Worm (Caenorhabditis elegans) whole organism, L4 larva: ENCODE measurements around the gene nsph-1.1.

Experiments used
- F10B5.3 ChIP-seq: sonication (generic microtip); optimal IDR thresholded peaks from 2 replicates; lab custom pipeline; 2016; ENCODE audit warnings: mild to moderate bottlenecking, missing genetic modification characterization, missing compliant biosample characterization
- F26F4.8 ChIP-seq: fragments of 200-800 bp; sonication (Bioruptor generic); conservative IDR thresholded peaks from 2 replicates; pipeline ENCODE4 v1.3.6; 2022; ENCODE audit warnings: missing genetic modification characterization, missing compliant biosample characterization
- F37D6.2 ChIP-seq: sonication (generic microtip); optimal IDR thresholded peaks from 2 replicates; lab custom pipeline; 2016; ENCODE audit warnings: mild to moderate bottlenecking, missing genetic modification characterization, missing compliant biosample characterization
- F44E2.7 ChIP-seq: fragments of 200-800 bp; sonication (Bioruptor generic); IDR thresholded peaks from 2 replicates; pipeline ENCODE4 v2.1.2; 2022; ENCODE audit warnings: missing genetic modification characterization, missing compliant biosample characterization
- T26A8.4 ChIP-seq: fragments of 200-800 bp; sonication (Bioruptor generic); IDR thresholded peaks from 2 replicates; pipeline ENCODE4 v1.3.6; 2022; ENCODE audit warnings: missing genetic modification characterization, missing compliant biosample characterization
- Y5F2A.4 ChIP-seq: fragments of 200-800 bp; sonication (Bioruptor generic); optimal IDR thresholded peaks from 2 replicates; lab custom pipeline; 2018; ENCODE audit warnings: mild to moderate bottlenecking, missing genetic modification characterization, missing compliant biosample characterization
- attf-4 ChIP-seq: sonication (generic microtip); optimal IDR thresholded peaks from 3 replicates; lab custom pipeline; 2017; ENCODE audit warnings: missing biosample characterization, missing genetic modification characterization
- ceh-20 ChIP-seq: fragments of 200-800 bp; sonication (Bioruptor generic); IDR thresholded peaks from 2 replicates; pipeline ENCODE4 v1.3.6; 2022; ENCODE audit warnings: missing genetic modification reagents, missing genetic modification characterization, missing compliant biosample characterization
- ceh-28 ChIP-seq: fragments of 150-350 bp; optimal IDR thresholded peaks from 2 replicates; lab custom pipeline; 2014; ENCODE audit warnings: missing biosample characterization, missing genetic modification reagents, missing genetic modification characterization
- ceh-44 ChIP-seq: fragments of 200-800 bp; sonication (Bioruptor generic); IDR thresholded peaks from 2 replicates; pipeline ENCODE4 v1.3.6; 2022; ENCODE audit warnings: missing genetic modification reagents, missing genetic modification characterization, missing compliant biosample characterization
- ceh-82 ChIP-seq: sonication (generic microtip); optimal IDR thresholded peaks from 2 replicates; lab custom pipeline; 2017; ENCODE audit warnings: missing biosample characterization, missing genetic modification characterization
- cey-2 ChIP-seq: sonication (generic microtip); optimal IDR thresholded peaks from 3 replicates; lab custom pipeline; 2017; ENCODE audit warnings: missing genetic modification characterization, mild to moderate bottlenecking, missing compliant biosample characterization, antibody characterized with exemption, borderline replicate concordance; ENCODE audit not compliant: insufficient read depth
- daf-16 ChIP-seq, 3 experiments: sonication (generic microtip); optimal IDR thresholded peaks; 2 replicates each; lab custom pipeline; 2016 to 2017; ENCODE audit warnings: missing genetic modification characterization in 3 of 3, missing genetic modification reagents in 3 of 3, mild to moderate bottlenecking in 2 of 3, missing compliant biosample characterization in 2 of 3, missing biosample characterization in 1 of 3, moderate library complexity in 1 of 3
- dmd-8 ChIP-seq: fragments of 200-800 bp; sonication (Bioruptor generic); IDR thresholded peaks from 2 replicates; pipeline ENCODE4 v1.3.6; 2022; ENCODE audit warnings: missing genetic modification characterization, missing compliant biosample characterization
- dmd-9 ChIP-seq: fragments of 200-800 bp; sonication (Bioruptor generic); IDR thresholded peaks from 2 replicates; pipeline ENCODE4 v1.3.6; 2022; ENCODE audit warnings: missing genetic modification reagents, missing genetic modification characterization, missing compliant biosample characterization
- duxl-1 ChIP-seq: sonication (generic microtip); optimal IDR thresholded peaks from 2 replicates; lab custom pipeline; 2016; ENCODE audit warnings: mild to moderate bottlenecking, missing genetic modification characterization, moderate library complexity, missing compliant biosample characterization; ENCODE audit not compliant: poor library complexity
- dve-1 ChIP-seq: sonication (generic microtip); optimal IDR thresholded peaks from 2 replicates; lab custom pipeline; 2017; ENCODE audit warnings: antibody characterized with exemption, mild to moderate bottlenecking, missing genetic modification characterization, missing compliant biosample characterization; ENCODE audit not compliant: insufficient read depth
- egl-27 ChIP-seq: sonication (generic microtip); optimal IDR thresholded peaks from 3 replicates; lab custom pipeline; 2017; ENCODE audit warnings: missing biosample characterization, missing genetic modification reagents, missing genetic modification characterization
- fkh-10 ChIP-seq: fragments of 150-350 bp; optimal IDR thresholded peaks from 2 replicates; lab custom pipeline; 2014; ENCODE audit warnings: missing biosample characterization, missing genetic modification reagents, missing genetic modification characterization
- fos-1 ChIP-seq: fragments of 150-350 bp; optimal IDR thresholded peaks from 2 replicates; lab custom pipeline; 2014; ENCODE audit warnings: missing biosample characterization, missing genetic modification characterization
- hif-1 ChIP-seq, 2 experiments: sonication (generic microtip); optimal IDR thresholded peaks; 2 replicates each; lab custom pipeline; 2016 to 2017; ENCODE audit warnings: missing compliant biosample characterization in 2 of 2, missing genetic modification characterization in 2 of 2, missing genetic modification reagents in 2 of 2, missing genotype in 2 of 2, mild to moderate bottlenecking in 1 of 2
- hlh-11 ChIP-seq: fragments of 200-800 bp; sonication (Bioruptor generic); optimal IDR thresholded peaks from 2 replicates; lab custom pipeline; 2018; ENCODE audit warnings: mild to moderate bottlenecking, missing genetic modification characterization, missing compliant biosample characterization
- hmg-1.1 ChIP-seq: fragments of 200-800 bp; sonication (Bioruptor generic); IDR thresholded peaks from 2 replicates; pipeline ENCODE4 v1.3.6; 2022; ENCODE audit warnings: missing genetic modification reagents, missing genetic modification characterization, missing compliant biosample characterization
- lir-3 ChIP-seq: sonication (generic microtip); optimal IDR thresholded peaks from 2 replicates; lab custom pipeline; 2016; ENCODE audit warnings: mild to moderate bottlenecking, missing genetic modification characterization, missing compliant biosample characterization
- mep-1 ChIP-seq: fragments of 150-350 bp; sonication (generic microtip); optimal IDR thresholded peaks from 3 replicates; lab custom pipeline; 2014; ENCODE audit warnings: missing biosample characterization, missing genetic modification characterization
- mes-2 ChIP-seq: sonication (generic microtip); optimal IDR thresholded peaks from 2 replicates; lab custom pipeline; 2016; ENCODE audit warnings: missing genotype, mild to moderate bottlenecking, missing genetic modification characterization, missing compliant biosample characterization; ENCODE audit not compliant: poor library complexity, severe bottlenecking
- mxl-2 ChIP-seq: fragments of 200-800 bp; sonication (Bioruptor generic); conservative IDR thresholded peaks from 2 replicates; pipeline ENCODE4 v1.3.6; 2022; ENCODE audit warnings: missing genetic modification reagents, missing genetic modification characterization, missing compliant biosample characterization
- mxl-3 ChIP-seq: fragments of 200-800 bp; sonication (Bioruptor generic); optimal IDR thresholded peaks from 2 replicates; lab custom pipeline; 2018; ENCODE audit warnings: mild to moderate bottlenecking, missing genetic modification characterization, missing compliant biosample characterization
- nhr-10 ChIP-seq: fragments of 150-350 bp; optimal IDR thresholded peaks from 2 replicates; lab custom pipeline; 2014; ENCODE audit warnings: missing biosample characterization, missing genetic modification characterization
- nhr-11 ChIP-seq: fragments of 150-350 bp; optimal IDR thresholded peaks from 2 replicates; lab custom pipeline; 2014; ENCODE audit warnings: missing biosample characterization, missing genetic modification characterization
- nhr-111 ChIP-seq: fragments of 200-800 bp; sonication (Bioruptor generic); optimal IDR thresholded peaks from 2 replicates; lab custom pipeline; 2018; ENCODE audit warnings: mild to moderate bottlenecking, missing genetic modification characterization, missing compliant biosample characterization
- nhr-28 ChIP-seq: fragments of 150-350 bp; optimal IDR thresholded peaks from 2 replicates; lab custom pipeline; 2014; ENCODE audit warnings: missing biosample characterization, missing genetic modification characterization
- nhr-41 ChIP-seq: fragments of 200-800 bp; sonication (Bioruptor generic); IDR thresholded peaks from 2 replicates; pipeline ENCODE4 v1.3.6; 2022; ENCODE audit warnings: missing genetic modification reagents, missing genetic modification characterization, missing compliant biosample characterization
- nhr-76 ChIP-seq: fragments of 150-350 bp; optimal IDR thresholded peaks from 2 replicates; lab custom pipeline; 2014; ENCODE audit warnings: missing biosample characterization, missing genetic modification characterization
- rbr-2 ChIP-seq: sonication (generic microtip); optimal IDR thresholded peaks from 2 replicates; lab custom pipeline; 2016; ENCODE audit warnings: missing genotype, missing genetic modification characterization, missing compliant biosample characterization
- saeg-2 ChIP-seq: fragments of 200-800 bp; sonication (Bioruptor generic); IDR thresholded peaks from 2 replicates; pipeline ENCODE4 v1.3.6; 2022; ENCODE audit warnings: missing genetic modification reagents, missing genetic modification characterization, missing compliant biosample characterization
- sdz-12 ChIP-seq: fragments of 200-800 bp; sonication (Bioruptor generic); optimal IDR thresholded peaks from 2 replicates; lab custom pipeline; 2018; ENCODE audit warnings: mild to moderate bottlenecking, missing genetic modification characterization, missing compliant biosample characterization
- skn-1 ChIP-seq: fragments of 150-350 bp; optimal IDR thresholded peaks from 2 replicates; lab custom pipeline; 2014; ENCODE audit warnings: missing biosample characterization, missing genetic modification characterization
- snpc-1.2 ChIP-seq: fragments of 200-800 bp; sonication (Bioruptor generic); IDR thresholded peaks from 2 replicates; pipeline ENCODE4 v1.3.6; 2022; ENCODE audit warnings: missing genetic modification reagents, missing genetic modification characterization, missing compliant biosample characterization
- snpc-4 ChIP-seq: fragments of 150-350 bp; optimal IDR thresholded peaks from 2 replicates; lab custom pipeline; 2014; ENCODE audit warnings: missing biosample characterization, missing genetic modification characterization
- spr-3 ChIP-seq: fragments of 200-800 bp; sonication (Bioruptor generic); optimal IDR thresholded peaks from 2 replicates; lab custom pipeline; 2018; ENCODE audit warnings: mild to moderate bottlenecking, missing genetic modification characterization, missing compliant biosample characterization
- unc-39 ChIP-seq: sonication (generic microtip); optimal IDR thresholded peaks from 2 replicates; lab custom pipeline; 2017; ENCODE audit warnings: missing biosample characterization, missing genetic modification characterization
- zag-1 ChIP-seq: fragments of 150-350 bp; optimal IDR thresholded peaks from 2 replicates; lab custom pipeline; 2014; ENCODE audit warnings: missing biosample characterization, missing genetic modification characterization
- zfp-3 ChIP-seq: fragments of 200-800 bp; sonication (Bioruptor generic); conservative IDR thresholded peaks from 2 replicates; pipeline ENCODE4 v1.3.6; 2022; ENCODE audit warnings: missing genetic modification reagents, missing genetic modification characterization, missing compliant biosample characterization
- zip-11 ChIP-seq: fragments of 200-800 bp; sonication (Bioruptor generic); IDR thresholded peaks from 2 replicates; pipeline ENCODE4 v1.3.6; 2022; ENCODE audit warnings: missing genetic modification characterization, missing compliant biosample characterization
- ztf-11 ChIP-seq: fragments of 150-350 bp; optimal IDR thresholded peaks from 2 replicates; lab custom pipeline; 2014; ENCODE audit warnings: missing biosample characterization, missing genetic modification characterization

nsph-1.1 gene

ce11 chrII:8810679-8811413, 44.3 kb downstream of the nsph-1.1 start, which contains the start of the genes F46C5.9 and rer-1 (continued):
- TF ChIP-seq saeg-2 (GFP tag; lab: Robert Waterston, UW) (no peak), zag-1 (tag; lab: Kevin White, UChicago) (no peak), spr-3 (GFP tag; lab: Kevin White, UChicago) (no peak), hmg-1.1 (GFP tag; lab: Robert Waterston, UW) (no peak), nhr-111 (GFP tag; lab: Kevin White, UChicago) (no peak), hif-1 (tag; optimal IDR thresholded peaks at IDR 0.05; lab: Kevin White, UChicago) (peak in 1 of 2 experiments; percentile 7), rbr-2 (tag; lab: Kevin White, UChicago) (peak; percentile 32), ceh-20 (GFP tag; lab: Robert Waterston, UW) (no peak), ceh-82 (tag; lab: Kevin White, UChicago) (no peak), mxl-3 (GFP tag; lab: Kevin White, UChicago) (no peak), mep-1 (tag; lab: Kevin White, UChicago) (no peak), ztf-11 (tag; lab: Kevin White, UChicago) (no peak), attf-4 (tag; lab: Kevin White, UChicago) (no peak), F26F4.8 (GFP tag; lab: Robert Waterston, UW) (no peak), zip-11 (GFP tag; lab: Robert Waterston, UW) (no peak), hlh-11 (tag; lab: Kevin White, UChicago) (no peak), cey-2 (tag; lab: Kevin White, UChicago) (no peak), nhr-28 (peak; percentile 7), dve-1 (tag; lab: Kevin White, UChicago) (peak; percentile 11), F44E2.7 (no peak), mes-2 (tag; lab: Kevin White, UChicago) (peak; percentile 26), dmd-8 (GFP tag; lab: Robert Waterston, UW) (no peak), snpc-4 (tag; lab: Kevin White, UChicago) (no peak), skn-1 (tag; lab: Kevin White, UChicago) (no peak), T26A8.4 (no peak), nhr-41 (no peak), zfp-3 (GFP tag; lab: Robert Waterston, UW) (no peak), duxl-1 (tag; lab: Kevin White, UChicago) (no peak), F10B5.3 (tag; lab: Kevin White, UChicago) (no peak), ceh-28 (tag; lab: Kevin White, UChicago) (no peak), sdz-12 (GFP tag; lab: Kevin White, UChicago) (no peak), daf-16 (GFP tag; optimal IDR thresholded peaks at IDR 0.05; lab: Kevin White, UChicago) (no peak), daf-16 (tag; optimal IDR thresholded peaks at IDR 0.05; lab: Kevin White, UChicago) (peak; percentile 30), mxl-2 (no peak)

ce11 chrII:8811825-8812224, 45.2 kb downstream of the nsph-1.1 start:
- TF ChIP-seq rbr-2 (tag; lab: Kevin White, UChicago) (no peak), T26A8.4 (peak; percentile 70; the same call in 1 of the 2 replicates), nhr-28 (peak; percentile 51), ceh-28 (tag; lab: Kevin White, UChicago) (no peak), unc-39 (no peak)

- 0 out of 2 replicates have a peak, but pooled peaks have one; percentile 26 for TF ChIP-seq snpc-1.2 (GFP tag; lab: Robert Waterston, UW)
- no peak for TF ChIP-seq dmd-9 (GFP tag; lab: Robert Waterston, UW)
- TF ChIP-seq F37D6.2, result no peak
- no peak for TF ChIP-seq dmd-8 (GFP tag; lab: Robert Waterston, UW)
- TF ChIP-seq ceh-44 (GFP tag; lab: Robert Waterston, UW), result no peak
- no peak for TF ChIP-seq zfp-3 (GFP tag; lab: Robert Waterston, UW)
- TF ChIP-seq fkh-10 (GFP tag; lab: Kevin White, UChicago), result no peak
- no peak for TF ChIP-seq rbr-2 (tag; lab: Kevin White, UChicago)
- no peak for TF ChIP-seq Y5F2A.4 (GFP tag; lab: Kevin White, UChicago)
- TF ChIP-seq T26A8.4, result peak; percentile 12
- TF ChIP-seq nhr-76 (tag; lab: Kevin White, UChicago), result no peak
- no peak for TF ChIP-seq nhr-11
- TF ChIP-seq lir-3, result no peak
- TF ChIP-seq skn-1 (tag; lab: Kevin White, UChicago), result no peak
- no peak for TF ChIP-seq egl-27 (tag; lab: Kevin White, UChicago)
- TF ChIP-seq fos-1, result no peak
- TF ChIP-seq nhr-111 (GFP tag; lab: Kevin White, UChicago), result no peak
- TF ChIP-seq nhr-10 (tag; lab: Kevin White, UChicago), result no peak
Observed at ce11 chrII:8812346-8812745, 45.8 kb downstream of the nsph-1.1 start.
